Worm (Caenorhabditis elegans) whole organism, L1 larva: Measurements from ENCODE around the gene ZK867.2.
A peak's percentile ranks its signal among the peaks of the same experiment; 100 is the strongest.

ENCODE experiments used
- C16A3.4 ChIP-seq: fragments of 150-350 bp; optimal IDR thresholded peaks from 2 replicates; lab custom pipeline; 2014; ENCODE audit warnings: missing biosample characterization, missing genetic modification characterization
- F16B12.6 ChIP-seq: fragments of 150-350 bp; optimal IDR thresholded peaks from 2 replicates; lab custom pipeline; 2014; ENCODE audit warnings: missing biosample characterization, missing genetic modification characterization
- aha-1 ChIP-seq: fragments of 150-350 bp; optimal IDR thresholded peaks from 2 replicates; lab custom pipeline; 2014; ENCODE audit warnings: missing biosample characterization, missing genetic modification characterization
- alr-1 ChIP-seq: fragments of 200-800 bp; sonication (Bioruptor generic); optimal IDR thresholded peaks from 2 replicates; lab custom pipeline; 2018; ENCODE audit warnings: borderline replicate concordance, mild to moderate bottlenecking, missing genetic modification characterization, missing compliant biosample characterization
- aly-2 ChIP-seq: fragments of 150-350 bp; optimal IDR thresholded peaks from 2 replicates; lab custom pipeline; 2014; ENCODE audit warnings: missing biosample characterization, missing genetic modification characterization
- ama-1 ChIP-seq: fragments of 150-350 bp; optimal IDR thresholded peaks from 2 replicates; lab custom pipeline; 2014
- ceh-63 ChIP-seq: fragments of 200-800 bp; sonication (Bioruptor generic); optimal IDR thresholded peaks from 2 replicates; lab custom pipeline; 2018; ENCODE audit warnings: mild to moderate bottlenecking, missing genetic modification characterization, missing compliant biosample characterization
- ceh-8 ChIP-seq: fragments of 200-800 bp; sonication (Bioruptor generic); optimal IDR thresholded peaks from 2 replicates; lab custom pipeline; 2018; ENCODE audit warnings: mild to moderate bottlenecking, missing genetic modification characterization, moderate library complexity, missing compliant biosample characterization
- ceh-82 ChIP-seq, 3 experiments: fragments of 150-350 bp in 1 of 3; sonication (generic microtip) in 2 of 3; optimal IDR thresholded peaks; 2 replicates each; lab custom pipeline; 2014 to 2017; ENCODE audit warnings: missing biosample characterization in 3 of 3, missing genetic modification characterization in 3 of 3
- ceh-88 ChIP-seq: fragments of 200-800 bp; sonication (Bioruptor generic); IDR thresholded peaks from 2 replicates; pipeline ENCODE4 v1.3.6; 2022; ENCODE audit warnings: missing genetic modification characterization, missing compliant biosample characterization
- ces-1 ChIP-seq: fragments of 150-350 bp; optimal IDR thresholded peaks from 2 replicates; lab custom pipeline; 2014; ENCODE audit warnings: missing biosample characterization, missing genetic modification reagents, missing genetic modification characterization
- dpl-1 ChIP-seq, 3 experiments: fragments of 150-350 bp in 2 of 3; sonication (generic microtip) in 1 of 3; optimal IDR thresholded peaks; 2 replicates each; lab custom pipeline; 2014 to 2017; ENCODE audit warnings: missing biosample characterization in 3 of 3, missing genetic modification characterization in 3 of 3, missing genetic modification reagents in 3 of 3
- efl-1 ChIP-seq, 4 experiments: fragments of 150-350 bp; optimal IDR thresholded peaks in 3 of 4; peaks in 1 of 4; 1 replicate in 1 of 4; 2 replicates in 3 of 4; lab custom pipeline; 2014; ENCODE audit warnings: missing biosample characterization in 2 of 4, missing genetic modification characterization in 2 of 4, missing genetic modification reagents in 2 of 4
- egl-13 ChIP-seq: sonication (generic microtip); optimal IDR thresholded peaks from 2 replicates; lab custom pipeline; 2016; ENCODE audit warnings: missing genotype, missing genetic modification reagents, missing genetic modification characterization, missing compliant biosample characterization
- egl-27 ChIP-seq, 2 experiments: fragments of 150-350 bp in 1 of 2; sonication (generic microtip); optimal IDR thresholded peaks; 3 replicates each; lab custom pipeline; 2017 to 2018; ENCODE audit warnings: missing biosample characterization in 2 of 2, missing genetic modification characterization in 2 of 2, missing genetic modification reagents in 2 of 2
- elt-2 ChIP-seq: sonication (generic microtip); optimal IDR thresholded peaks from 2 replicates; lab custom pipeline; 2016; ENCODE audit warnings: missing genetic modification characterization, mild to moderate bottlenecking, inconsistent platforms, missing compliant biosample characterization, missing genetic modification reagents
- fkh-10 ChIP-seq: sonication (generic microtip); optimal IDR thresholded peaks from 2 replicates; lab custom pipeline; 2017; ENCODE audit warnings: missing biosample characterization, missing genetic modification reagents, missing genetic modification characterization
- fkh-8 ChIP-seq: sonication (generic microtip); optimal IDR thresholded peaks from 2 replicates; lab custom pipeline; 2016; ENCODE audit warnings: mild to moderate bottlenecking, missing genetic modification characterization, missing compliant biosample characterization
- grh-1 ChIP-seq: fragments of 200-800 bp; sonication (Bioruptor generic); IDR thresholded peaks from 2 replicates; pipeline ENCODE4 v1.3.6; 2022; ENCODE audit warnings: missing genetic modification reagents, missing genetic modification characterization, missing compliant biosample characterization
- hlh-17 ChIP-seq: fragments of 200-800 bp; sonication (Bioruptor generic); optimal IDR thresholded peaks from 2 replicates; lab custom pipeline; 2018; ENCODE audit warnings: missing genetic modification characterization, mild to moderate bottlenecking, missing compliant biosample characterization, moderate library complexity, borderline replicate concordance
- hlh-4 ChIP-seq: sonication (generic microtip); optimal IDR thresholded peaks from 2 replicates; lab custom pipeline; 2016; ENCODE audit warnings: mild to moderate bottlenecking, missing genetic modification characterization, missing compliant biosample characterization
- hpl-2 ChIP-seq: fragments of 150-350 bp; optimal IDR thresholded peaks from 2 replicates; lab custom pipeline; 2014; ENCODE audit warnings: missing biosample characterization, missing genetic modification reagents, missing genetic modification characterization
- jun-1 ChIP-seq: fragments of 150-350 bp; optimal IDR thresholded peaks from 2 replicates; lab custom pipeline; 2014; ENCODE audit warnings: missing biosample characterization, missing genetic modification reagents, missing genetic modification characterization
- lin-13 ChIP-seq: fragments of 150-350 bp; optimal IDR thresholded peaks from 2 replicates; lab custom pipeline; 2014; ENCODE audit warnings: missing biosample characterization, missing genetic modification reagents, missing genetic modification characterization
- lin-14 ChIP-seq: fragments of 200-800 bp; sonication (Bioruptor generic); optimal IDR thresholded peaks from 2 replicates; lab custom pipeline; 2018; ENCODE audit warnings: mild to moderate bottlenecking, missing genetic modification characterization, moderate library complexity, missing compliant biosample characterization
- lin-15B ChIP-seq: fragments of 150-350 bp; sonication (generic microtip); optimal IDR thresholded peaks from 3 replicates; lab custom pipeline; 2014; ENCODE audit warnings: missing biosample characterization, missing genetic modification characterization
- lin-39 ChIP-seq: fragments of 150-350 bp; optimal IDR thresholded peaks from 2 replicates; lab custom pipeline; 2014; ENCODE audit warnings: missing biosample characterization, missing genetic modification reagents, missing genetic modification characterization
- mep-1 ChIP-seq: fragments of 150-350 bp; optimal IDR thresholded peaks from 2 replicates; lab custom pipeline; 2014; ENCODE audit warnings: missing biosample characterization, missing genetic modification characterization
- nhr-11 ChIP-seq: fragments of 150-350 bp; optimal IDR thresholded peaks from 2 replicates; lab custom pipeline; 2014; ENCODE audit warnings: missing biosample characterization, missing genetic modification characterization
- nhr-12 ChIP-seq: sonication (generic microtip); optimal IDR thresholded peaks from 2 replicates; lab custom pipeline; 2017; ENCODE audit warnings: missing biosample characterization, missing genetic modification characterization
- nhr-19 ChIP-seq: fragments of 200-800 bp; sonication (Bioruptor generic); conservative IDR thresholded peaks from 2 replicates; pipeline ENCODE4 v1.3.6; 2022; ENCODE audit warnings: missing genetic modification characterization, missing compliant biosample characterization
- nhr-237 ChIP-seq: fragments of 150-350 bp; optimal IDR thresholded peaks from 2 replicates; lab custom pipeline; 2014; ENCODE audit warnings: missing biosample characterization, missing genetic modification characterization
- nhr-71 ChIP-seq: sonication (generic microtip); optimal IDR thresholded peaks from 2 replicates; lab custom pipeline; 2016; ENCODE audit warnings: mild to moderate bottlenecking, missing genetic modification characterization, moderate library complexity, missing compliant biosample characterization
- nhr-76 ChIP-seq: sonication (generic microtip); optimal IDR thresholded peaks from 2 replicates; lab custom pipeline; 2017; ENCODE audit warnings: missing biosample characterization, missing genetic modification characterization
- nhr-84 ChIP-seq: sonication (generic microtip); optimal IDR thresholded peaks from 2 replicates; lab custom pipeline; 2017; ENCODE audit warnings: missing biosample characterization, missing genetic modification characterization
- nhr-85 ChIP-seq: sonication (generic microtip); peaks from one replicate; lab custom pipeline; 2016; ENCODE audit warnings: missing genetic modification characterization, inconsistent platforms, missing compliant biosample characterization
- nhr-90 ChIP-seq: sonication (generic microtip); optimal IDR thresholded peaks from 2 replicates; lab custom pipeline; 2016; ENCODE audit warnings: mild to moderate bottlenecking, missing genetic modification characterization, missing compliant biosample characterization; ENCODE audit not compliant: poor library complexity
- pqm-1 ChIP-seq: sonication (generic microtip); optimal IDR thresholded peaks from 3 replicates; lab custom pipeline; 2017; ENCODE audit warnings: missing biosample characterization, missing genetic modification characterization
- skn-1 ChIP-seq: fragments of 150-350 bp; optimal IDR thresholded peaks from 2 replicates; lab custom pipeline; 2014; ENCODE audit warnings: missing biosample characterization, missing genetic modification characterization
- snpc-4 ChIP-seq: fragments of 150-350 bp; optimal IDR thresholded peaks from 2 replicates; lab custom pipeline; 2014; ENCODE audit warnings: missing biosample characterization, missing genetic modification characterization
- snu-23 ChIP-seq: sonication (generic microtip); optimal IDR thresholded peaks from 2 replicates; lab custom pipeline; 2016; ENCODE audit warnings: missing genetic modification characterization, missing compliant biosample characterization
- sup-37 ChIP-seq: fragments of 200-800 bp; sonication (Bioruptor generic); optimal IDR thresholded peaks from 2 replicates; lab custom pipeline; 2018; ENCODE audit warnings: mild to moderate bottlenecking, missing genetic modification characterization, missing compliant biosample characterization
- swsn-7 ChIP-seq: sonication (generic microtip); optimal IDR thresholded peaks from 2 replicates; lab custom pipeline; 2016; ENCODE audit warnings: missing genetic modification characterization, missing compliant biosample characterization
- tbx-2 ChIP-seq: sonication (generic microtip); optimal IDR thresholded peaks from 2 replicates; lab custom pipeline; 2016; ENCODE audit warnings: missing genetic modification characterization, missing compliant biosample characterization
- tlp-1 ChIP-seq: fragments of 150-350 bp; optimal IDR thresholded peaks from 2 replicates; lab custom pipeline; 2014; ENCODE audit warnings: missing biosample characterization, missing genetic modification characterization
- unc-130 ChIP-seq: fragments of 150-350 bp; optimal IDR thresholded peaks from 2 replicates; lab custom pipeline; 2017; ENCODE audit warnings: missing biosample characterization, missing genetic modification characterization, inconsistent platforms
- unc-86 ChIP-seq: sonication (generic microtip); optimal IDR thresholded peaks from 2 replicates; lab custom pipeline; 2016; ENCODE audit warnings: missing genetic modification characterization, missing compliant biosample characterization
- xbp-1 ChIP-seq: sonication (generic microtip); optimal IDR thresholded peaks from 2 replicates; lab custom pipeline; 2016; ENCODE audit warnings: missing genetic modification characterization, missing compliant biosample characterization
- zag-1 ChIP-seq: fragments of 150-350 bp; optimal IDR thresholded peaks from 2 replicates; lab custom pipeline; 2014; ENCODE audit warnings: missing biosample characterization, missing genetic modification characterization
- zip-4 ChIP-seq: fragments of 200-800 bp; sonication (Bioruptor generic); optimal IDR thresholded peaks from 2 replicates; lab custom pipeline; 2018; ENCODE audit warnings: mild to moderate bottlenecking, missing genetic modification characterization, moderate library complexity, missing compliant biosample characterization
- ztf-11 ChIP-seq, 2 experiments: sonication (generic microtip); optimal IDR thresholded peaks; 2 replicates each; lab custom pipeline; 2016 to 2017; ENCODE audit warnings: missing genetic modification characterization in 2 of 2, missing biosample characterization in 1 of 2, missing compliant biosample characterization in 1 of 2
- ztf-4 ChIP-seq: fragments of 150-350 bp; optimal IDR thresholded peaks from 2 replicates; lab custom pipeline; 2014; ENCODE audit warnings: missing biosample characterization, missing genetic modification characterization

The ZK867.2 gene

DNA sequence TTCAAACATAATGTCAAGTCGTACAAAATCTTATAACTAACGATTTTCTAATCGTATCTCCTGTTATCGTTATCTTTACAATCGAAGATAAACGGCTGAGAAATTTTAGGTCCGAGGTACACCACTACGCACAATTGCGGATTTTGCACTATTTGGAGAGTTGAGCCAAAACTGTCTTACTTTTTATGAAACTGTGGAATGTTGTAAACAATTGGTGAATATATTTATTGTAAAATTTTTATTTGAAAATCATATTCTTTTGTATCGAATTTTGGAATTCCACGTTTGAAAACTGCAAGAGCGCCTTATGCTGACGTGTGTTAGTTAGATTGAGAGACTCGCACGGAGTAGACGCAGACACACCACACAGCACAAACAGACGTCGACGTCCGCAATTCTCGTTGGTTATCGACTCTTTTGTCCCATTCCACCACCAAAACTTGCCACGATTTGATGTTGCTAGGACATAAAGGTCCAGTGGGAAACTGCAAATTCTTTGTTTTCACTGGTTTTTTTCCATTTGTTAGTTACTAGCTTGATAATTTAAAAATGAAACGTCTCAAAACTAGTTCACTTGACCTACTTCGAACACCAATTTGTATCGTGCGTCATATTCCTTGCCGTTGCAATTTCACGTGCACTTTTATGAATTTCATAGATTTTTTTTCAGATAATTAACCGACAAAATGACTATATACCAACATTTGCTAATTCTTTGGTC is 12.5 kb upstream of the ZK867.2 start, which contains the start of gene dnj-7 (continued):
- no peak; the same call in 1 of the 2 replicates for TF ChIP-seq nhr-19 (GFP tag; lab: Robert Waterston, UW)
- TF ChIP-seq nhr-84 (tag; lab: Kevin White, UChicago) = no peak
- TF ChIP-seq elt-2 (tag; lab: Kevin White, UChicago) = peak; percentile 5
- TF ChIP-seq fkh-8 = peak; percentile 2
- peak; percentile 18 for TF ChIP-seq lin-15B (tag; lab: Kevin White, UChicago)
- TF ChIP-seq nhr-85 (tag; lab: Kevin White, UChicago) = peak; percentile 75
- TF ChIP-seq hlh-17 (GFP tag; lab: Kevin White, UChicago) = no peak
- no peak for TF ChIP-seq hlh-4
- TF ChIP-seq ztf-11 (tag; optimal IDR thresholded peaks at IDR 0.05; lab: Kevin White, UChicago) = no peak
- no peak for TF ChIP-seq aha-1 (tag; lab: Kevin White, UChicago)
- TF ChIP-seq jun-1 = no peak
- no peak for TF ChIP-seq unc-130
- peak; percentile 67 for TF ChIP-seq tbx-2 (tag; lab: Kevin White, UChicago)
- TF ChIP-seq nhr-76 = no peak
- peak; percentile 21 for TF ChIP-seq lin-39 (tag; lab: Kevin White, UChicago)
- TF ChIP-seq skn-1 (tag; lab: Kevin White, UChicago) = no peak
- no peak for TF ChIP-seq nhr-11 (tag; lab: Kevin White, UChicago)
- peak; percentile 59 for TF ChIP-seq swsn-7 (tag; lab: Kevin White, UChicago)
- TF ChIP-seq ztf-4 (tag; lab: Kevin White, UChicago) = no peak
- TF ChIP-seq ceh-88 = no peak
- TF ChIP-seq zag-1 = no peak
- no peak for TF ChIP-seq efl-1 (optimal IDR thresholded peaks at IDR 0.05; lab: Kevin White, UChicago)
- peak; percentile 10 to 90 for TF ChIP-seq efl-1 (GFP tag; optimal IDR thresholded peaks at IDR 0.05 in 1 of 2; lab: Kevin White, UChicago)
- no peak for TF ChIP-seq ceh-63 (GFP tag; lab: Kevin White, UChicago)
- peak in 1 of 3 experiments; percentile 23 for TF ChIP-seq dpl-1 (GFP tag; optimal IDR thresholded peaks at IDR 0.05; lab: Kevin White, UChicago)
- TF ChIP-seq nhr-71 (tag; lab: Kevin White, UChicago) = peak; percentile 79
- peak; percentile 100 for TF ChIP-seq xbp-1 (tag; lab: Kevin White, UChicago)
- TF ChIP-seq fkh-10 (GFP tag; lab: Kevin White, UChicago) = no peak
- no peak for TF ChIP-seq lin-13 (GFP tag; lab: Kevin White, UChicago)
- TF ChIP-seq lin-14 (GFP tag; lab: Kevin White, UChicago) = peak; percentile 81
- TF ChIP-seq nhr-237 (tag; lab: Kevin White, UChicago) = no peak
- no peak for TF ChIP-seq egl-27 (tag; optimal IDR thresholded peaks at IDR 0.05; lab: Kevin White, UChicago)
- no peak for TF ChIP-seq ama-1
- TF ChIP-seq ces-1 (GFP tag; lab: Kevin White, UChicago) = no peak
- TF ChIP-seq zip-4 (GFP tag; lab: Kevin White, UChicago) = no peak
- peak; percentile 37 for TF ChIP-seq C16A3.4
- peak; percentile 33 for TF ChIP-seq nhr-90 (tag; lab: Kevin White, UChicago)
- peak; percentile 79 for TF ChIP-seq F16B12.6 (tag; lab: Kevin White, UChicago)
- TF ChIP-seq mep-1 (tag; lab: Kevin White, UChicago) = peak; percentile 69
- no peak for TF ChIP-seq pqm-1 (tag; lab: Kevin White, UChicago)
- no peak for TF ChIP-seq hpl-2 (GFP tag; lab: Kevin White, UChicago)
- TF ChIP-seq snpc-4 (tag; lab: Kevin White, UChicago) = no peak
- no peak for TF ChIP-seq ceh-82 (tag; optimal IDR thresholded peaks at IDR 0.05; lab: Kevin White, UChicago)
- no peak for TF ChIP-seq ceh-8 (GFP tag; lab: Kevin White, UChicago)
- TF ChIP-seq sup-37 (GFP tag; lab: Kevin White, UChicago) = no peak
- TF ChIP-seq tlp-1 = no peak
- TF ChIP-seq nhr-12 (tag; lab: Kevin White, UChicago) = no peak
- no peak for TF ChIP-seq egl-13 (tag; lab: Kevin White, UChicago)
- TF ChIP-seq unc-86 (tag; lab: Kevin White, UChicago) = no peak
- no peak for TF ChIP-seq aly-2 (tag; lab: Kevin White, UChicago)
- TF ChIP-seq snu-23 (GFP tag; lab: Kevin White, UChicago) = peak; percentile 69
- no peak for TF ChIP-seq alr-1
- 0 out of 2 replicates have a peak, but pooled peaks have one; percentile 22 for TF ChIP-seq grh-1
